Fruit fly (Drosophila melanogaster): ENCODE measurements around the gene Fas3.

Gene Fas3

DNA sequence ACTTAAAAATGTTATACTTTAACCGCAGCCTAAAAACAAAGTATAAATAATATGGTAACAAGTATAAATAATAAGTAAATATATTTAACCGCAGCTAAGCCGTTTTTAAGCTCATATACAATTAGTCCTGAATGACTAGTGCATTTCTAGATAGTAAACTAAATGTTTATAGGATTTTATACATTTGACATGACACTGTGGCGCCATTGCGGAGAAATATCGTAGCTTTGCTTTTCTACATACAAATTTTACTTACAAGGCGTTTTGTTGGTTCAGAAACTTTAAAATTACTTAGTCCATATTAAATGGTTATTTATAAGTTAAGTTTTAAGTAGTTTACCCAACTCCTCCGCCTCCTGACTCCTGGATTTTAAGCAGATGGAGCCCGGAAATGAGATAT, 121.3 kb downstream of the Fas3 start:
- no peak for TF ChIP-seq CG8478 (optimal IDR thresholded peaks at IDR 0.05)
- TF ChIP-seq CTCF (optimal IDR thresholded peaks at IDR 0.05): peak; percentile 78 to 91
